Fruit fly (Drosophila melanogaster): ENCODE measurements around the gene moi.

moi gene

DNA sequence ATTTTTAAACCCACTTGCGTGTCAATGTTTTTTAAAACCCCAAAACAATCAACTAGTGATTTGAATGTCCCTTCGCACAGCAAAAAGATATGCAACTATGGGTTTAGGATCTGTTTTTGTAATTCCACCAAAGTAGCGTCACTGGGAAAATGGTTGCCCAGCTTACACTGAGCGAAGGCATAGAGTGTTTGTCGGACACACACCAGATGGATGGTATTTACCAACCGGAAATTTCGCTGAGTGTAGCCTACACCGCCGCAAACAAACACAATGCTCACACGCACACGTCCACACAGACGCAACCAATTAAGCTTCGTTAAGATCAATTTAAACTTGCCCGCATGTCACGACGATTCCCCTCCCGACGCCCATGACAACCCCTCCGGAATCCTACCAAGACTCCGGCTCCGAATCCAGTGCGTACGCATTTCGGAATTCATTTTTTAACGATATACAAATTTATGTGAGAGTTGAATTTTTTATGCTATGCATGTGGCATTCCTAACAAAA lies 26.6 kb upstream of the moi start (continued):
- TF ChIP-seq CG11696 (GFP tag; IDR thresholded peaks at IDR 0.05) (no peak), pfk (GFP tag; optimal IDR thresholded peaks at IDR 0.05) (no peak), usp (GFP tag; optimal IDR thresholded peaks at IDR 0.05) (no peak), CG11093 (GFP tag; IDR thresholded peaks at IDR 0.05) (no peak), vvl (GFP tag; IDR thresholded peaks at IDR 0.05) (peak; percentile 31; the same call in 1 of the 2 replicates), CG2129 (GFP tag; IDR thresholded peaks at IDR 0.05; ENCODE audit: partially characterized antibody) (no peak), HmgZ (tag; optimal IDR thresholded peaks at IDR 0.05) (no peak), Hr51 (GFP tag; optimal IDR thresholded peaks at IDR 0.05) (no peak), ranshi (GFP tag; IDR thresholded peaks at IDR 0.05) (0 out of 2 replicates have a peak, but pooled peaks have one; percentile 21), CG9609 (GFP tag; optimal IDR thresholded peaks at IDR 0.05) (no peak), CG18619 (GFP tag; optimal IDR thresholded peaks at IDR 0.05) (no peak), pros (GFP tag; optimal IDR thresholded peaks at IDR 0.05) (no peak), repo (GFP tag; optimal IDR thresholded peaks at IDR 0.05) (peak; percentile 91), gcm (GFP tag; optimal IDR thresholded peaks at IDR 0.05) (peak; percentile 70), CG4360 (GFP tag; IDR thresholded peaks at IDR 0.05) (no peak), CG9932 (GFP tag; IDR thresholded peaks at IDR 0.05) (peak; percentile 27; the same call in 1 of the 2 replicates), Max (GFP tag; optimal IDR thresholded peaks at IDR 0.05) (no peak), CG4424 (GFP tag; optimal IDR thresholded peaks at IDR 0.05) (no peak), Drgx (GFP tag; IDR thresholded peaks at IDR 0.05) (0 out of 2 replicates have a peak, but pooled peaks have one; percentile 17), Spps (tag; optimal IDR thresholded peaks at IDR 0.05) (no peak), prd (optimal IDR thresholded peaks at IDR 0.05) (no peak), prd (GFP tag; IDR thresholded peaks at IDR 0.05) (0 out of 3 replicates have a peak, but pooled peaks have one; percentile 31), CG12391 (tag; optimal IDR thresholded peaks at IDR 0.05) (no peak), ato (GFP tag; IDR thresholded peaks at IDR 0.05; ENCODE audit: partially characterized antibody) (no peak), MBD-R2 (GFP tag; IDR thresholded peaks at IDR 0.05) (no peak), Dad (GFP tag; optimal IDR thresholded peaks at IDR 0.05) (no peak), CG4730 (GFP tag; IDR thresholded peaks at IDR 0.05) (no peak), CG31365 (tag; optimal IDR thresholded peaks at IDR 0.05) (no peak), Oli (tag; optimal IDR thresholded peaks at IDR 0.05) (no peak), Awh (GFP tag; IDR thresholded peaks at IDR 0.05) (no peak), klu (GFP tag; IDR thresholded peaks at IDR 0.05) (no peak), CG17328 (GFP tag; IDR thresholded peaks at IDR 0.05) (0 out of 2 replicates have a peak, but pooled peaks have one; percentile 13), CG32532 (GFP tag; IDR thresholded peaks at IDR 0.05) (peak; percentile 58; the same call in 1 of the 2 replicates), CG4820 (GFP tag; optimal IDR thresholded peaks at IDR 0.05) (no peak), Rx (GFP tag; IDR thresholded peaks at IDR 0.05) (no peak), CG10431 (GFP tag; optimal IDR thresholded peaks at IDR 0.05) (no peak), ems (GFP tag; optimal IDR thresholded peaks at IDR 0.05) (no peak), Atf3 (GFP tag; optimal IDR thresholded peaks at IDR 0.05) (no peak), Adf1 (GFP tag; IDR thresholded peaks at IDR 0.05) (no peak), wdn (GFP tag; IDR thresholded peaks at IDR 0.05) (no peak), CG3726 (GFP tag; IDR thresholded peaks at IDR 0.05) (no peak), Dp (GFP tag; optimal IDR thresholded peaks at IDR 0.05) (no peak), sens (GFP tag) (no peak), Mrtf (GFP tag; IDR thresholded peaks at IDR 0.05) (0 out of 3 replicates have a peak, but pooled peaks have one; percentile 13), CkIIα-i1 (GFP tag; IDR thresholded peaks at IDR 0.05) (no peak), seq (GFP tag; IDR thresholded peaks at IDR 0.05) (no peak), ttk (GFP tag; IDR thresholded peaks at IDR 0.05) (0 out of 2 replicates have a peak, but pooled peaks have one; percentile 28), en (GFP tag; optimal IDR thresholded peaks at IDR 0.05) (no peak), CG14965 (GFP tag; optimal IDR thresholded peaks at IDR 0.05; ENCODE audit: borderline replicate concordance) (no peak), Xrp1 (GFP tag; IDR thresholded peaks at IDR 0.05) (0 out of 2 replicates have a peak, but pooled peaks have one; percentile 18), az2 (GFP tag; optimal IDR thresholded peaks at IDR 0.05) (no peak), Med (GFP tag) (peak; percentile 56)

Data from whole organism, embryonic.